Fruit fly (Drosophila melanogaster) whole organism, embryonic: ENCODE data around the gene Naxd.

ENCODE experiments used
- B-H2 ChIP-seq: fragments of 200-800 bp; sonication (Bioruptor generic); optimal IDR thresholded peaks from 2 replicates; lab custom pipeline; 2018; ENCODE audit warnings: missing biosample characterization, mild to moderate bottlenecking, missing genetic modification characterization
- BtbVII ChIP-seq: fragments of 200-800 bp; sonication (Bioruptor generic); optimal IDR thresholded peaks from 3 replicates; lab custom pipeline; 2017; ENCODE audit warnings: missing biosample characterization, mild to moderate bottlenecking, missing genetic modification characterization
- CG10431 ChIP-seq: fragments of 200-800 bp; sonication (Bioruptor generic); optimal IDR thresholded peaks from 3 replicates; lab custom pipeline; 2018; ENCODE audit warnings: missing biosample characterization, mild to moderate bottlenecking, missing genetic modification characterization
- CG11085 ChIP-seq: fragments of 200-800 bp; sonication (Bioruptor generic); IDR thresholded peaks from 2 replicates; pipeline ENCODE4 v1.3.6; 2022; ENCODE audit warnings: missing biosample characterization, missing genetic modification characterization
- CG12236 ChIP-seq: fragments of 200-800 bp; sonication (Bioruptor generic); optimal IDR thresholded peaks from 2 replicates; lab custom pipeline; 2016; ENCODE audit warnings: missing biosample characterization, missing genetic modification characterization
- CG13775 ChIP-seq: fragments of 200-800 bp; sonication (Bioruptor generic); optimal IDR thresholded peaks from 3 replicates; lab custom pipeline; 2017; ENCODE audit warnings: missing biosample characterization, mild to moderate bottlenecking, missing genetic modification characterization
- CG14441 ChIP-seq: fragments of 200-800 bp; sonication (Bioruptor generic); IDR thresholded peaks from 2 replicates; pipeline ENCODE4 v1.3.6; 2022; ENCODE audit warnings: missing biosample characterization, missing genetic modification characterization
- CG14667 ChIP-seq: fragments of 200-800 bp; sonication (Bioruptor generic); IDR thresholded peaks from 2 replicates; pipeline ENCODE4 v1.3.6; 2022; ENCODE audit warnings: missing biosample characterization, missing genetic modification characterization
- CG14965 ChIP-seq: fragments of 200-800 bp; sonication (Bioruptor generic); optimal IDR thresholded peaks from 2 replicates; lab custom pipeline; 2016; ENCODE audit warnings: missing biosample characterization, missing genetic modification characterization, borderline replicate concordance
- CG15011 ChIP-seq: fragments of 200-800 bp; sonication (Bioruptor generic); optimal IDR thresholded peaks from 3 replicates; lab custom pipeline; 2018; ENCODE audit warnings: missing biosample characterization, mild to moderate bottlenecking, missing genetic modification characterization
- CG1602 ChIP-seq: fragments of 200-800 bp; sonication (Bioruptor generic); optimal IDR thresholded peaks from 3 replicates; lab custom pipeline; 2016; ENCODE audit warnings: missing biosample characterization, missing genetic modification characterization
- CG16863 ChIP-seq: fragments of 200-800 bp; sonication (Bioruptor generic); optimal IDR thresholded peaks from 3 replicates; lab custom pipeline; 2016; ENCODE audit warnings: missing biosample characterization, missing genetic modification characterization
- CG2116 ChIP-seq: fragments of 200-800 bp; sonication (Bioruptor generic); optimal IDR thresholded peaks from 3 replicates; lab custom pipeline; 2018; ENCODE audit warnings: missing biosample characterization, mild to moderate bottlenecking, missing genetic modification characterization
- CG2120 ChIP-seq: fragments of 200-800 bp; sonication (Bioruptor generic); optimal IDR thresholded peaks from 3 replicates; lab custom pipeline; 2016; ENCODE audit warnings: missing biosample characterization, missing genetic modification characterization
- CG2199 ChIP-seq: fragments of 200-800 bp; sonication (Bioruptor generic); IDR thresholded peaks from 3 replicates; pipeline ENCODE4 v1.3.6; 2022; ENCODE audit warnings: missing biosample characterization, missing genetic modification characterization
- CG32532 ChIP-seq: fragments of 200-800 bp; sonication (Bioruptor generic); IDR thresholded peaks from 2 replicates; pipeline ENCODE4 v1.3.6; 2022; ENCODE audit warnings: missing biosample characterization, missing genetic modification characterization
- CG33557 ChIP-seq: fragments of 200-800 bp; sonication (Bioruptor generic); optimal IDR thresholded peaks from 2 replicates; lab custom pipeline; 2019; ENCODE audit warnings: missing biosample characterization, mild to moderate bottlenecking, missing genetic modification characterization, moderate library complexity
- CG7987 ChIP-seq: fragments of 200-800 bp; sonication (Bioruptor generic); optimal IDR thresholded peaks from 2 replicates; lab custom pipeline; 2018; ENCODE audit warnings: missing biosample characterization, mild to moderate bottlenecking, missing genetic modification characterization, moderate library complexity
- Dbx ChIP-seq: fragments of 200-800 bp; sonication (Bioruptor generic); IDR thresholded peaks from 3 replicates; pipeline ENCODE4 v1.3.6; 2022; ENCODE audit warnings: missing biosample characterization, missing genetic modification characterization
- Doc3 ChIP-seq: fragments of 200-800 bp; sonication (Bioruptor generic); IDR thresholded peaks from 3 replicates; pipeline ENCODE4 v1.3.6; 2022; ENCODE audit warnings: missing biosample characterization, missing genetic modification characterization; ENCODE audit not compliant: partially characterized antibody
- H15 ChIP-seq: fragments of 200-800 bp; sonication (Bioruptor generic); IDR thresholded peaks from 3 replicates; pipeline ENCODE4 v1.3.6; 2022; ENCODE audit warnings: missing biosample characterization, missing genetic modification characterization
- NK7.1 ChIP-seq: fragments of 200-800 bp; sonication (Bioruptor generic); optimal IDR thresholded peaks from 3 replicates; lab custom pipeline; 2016; ENCODE audit warnings: missing biosample characterization, missing genetic modification characterization
- Ravus ChIP-seq: fragments of 200-800 bp; sonication (Bioruptor generic); IDR thresholded peaks from 2 replicates; pipeline ENCODE4 v1.3.6; 2022; ENCODE audit warnings: missing biosample characterization, missing genetic modification characterization
- Scr ChIP-seq: fragments of 200-800 bp; sonication (Bioruptor generic); IDR thresholded peaks from 2 replicates; pipeline ENCODE4 v1.3.6; 2022; ENCODE audit warnings: missing biosample characterization, missing genetic modification characterization; ENCODE audit not compliant: partially characterized antibody
- Side ChIP-seq: fragments of 200-800 bp; sonication (Bioruptor generic); optimal IDR thresholded peaks from 2 replicates; lab custom pipeline; 2016; ENCODE audit warnings: missing biosample characterization, missing genetic modification characterization
- Sox102F ChIP-seq: fragments of 200-800 bp; sonication (Bioruptor generic); optimal IDR thresholded peaks from 2 replicates; lab custom pipeline; 2018; ENCODE audit warnings: missing biosample characterization, mild to moderate bottlenecking, missing genetic modification characterization, moderate library complexity
- Sry-δ ChIP-seq: fragments of 200-800 bp; sonication (Bioruptor generic); optimal IDR thresholded peaks from 2 replicates; lab custom pipeline; 2016; ENCODE audit warnings: missing biosample characterization, missing genetic modification characterization
- Taf1 ChIP-seq: fragments of 200-800 bp; sonication (Bioruptor generic); IDR thresholded peaks from 2 replicates; pipeline ENCODE4 v1.3.6; 2022; ENCODE audit warnings: missing biosample characterization, missing genetic modification characterization
- Xrp1 ChIP-seq: fragments of 200-800 bp; sonication (Bioruptor generic); IDR thresholded peaks from 2 replicates; pipeline ENCODE4 v1.3.6; 2022; ENCODE audit warnings: missing biosample characterization, missing genetic modification characterization
- ato ChIP-seq: fragments of 200-800 bp; sonication (Bioruptor generic); IDR thresholded peaks from 2 replicates; pipeline ENCODE4 v1.3.6; 2022; ENCODE audit warnings: missing biosample characterization, missing genetic modification characterization; ENCODE audit not compliant: partially characterized antibody
- dimm ChIP-seq: fragments of 200-800 bp; sonication (Bioruptor generic); IDR thresholded peaks from 2 replicates; pipeline ENCODE4 v1.3.6; 2022; ENCODE audit warnings: missing biosample characterization, missing genetic modification characterization
- dmrt99B ChIP-seq: fragments of 200-800 bp; sonication (Bioruptor generic); optimal IDR thresholded peaks from 2 replicates; lab custom pipeline; 2018; ENCODE audit warnings: missing biosample characterization, mild to moderate bottlenecking, missing genetic modification characterization, moderate library complexity
- emc ChIP-seq: fragments of 200-800 bp; sonication (Bioruptor generic); optimal IDR thresholded peaks from 2 replicates; lab custom pipeline; 2016; ENCODE audit warnings: missing biosample characterization, missing genetic modification characterization
- ewg ChIP-seq: fragments of 200-800 bp; sonication (Bioruptor generic); optimal IDR thresholded peaks from 3 replicates; lab custom pipeline; 2017; ENCODE audit warnings: mild to moderate bottlenecking, missing biosample characterization, missing genetic modification reagents, missing genetic modification characterization
- exex ChIP-seq: fragments of 200-800 bp; sonication (Bioruptor generic); optimal IDR thresholded peaks from 4 replicates; lab custom pipeline; 2018; ENCODE audit warnings: missing biosample characterization, mild to moderate bottlenecking, missing genetic modification characterization, moderate library complexity
- gce ChIP-seq: fragments of 200-800 bp; sonication (Bioruptor generic); IDR thresholded peaks from 3 replicates; pipeline ENCODE4 v1.3.6; 2022; ENCODE audit warnings: missing biosample characterization, missing genetic modification characterization
- grau ChIP-seq: fragments of 200-800 bp; optimal IDR thresholded peaks from 3 replicates; lab custom pipeline; 2019; ENCODE audit warnings: missing biosample characterization, mild to moderate bottlenecking, missing genetic modification characterization, moderate library complexity
- hb ChIP-seq: fragments of 200-800 bp; sonication (Bioruptor generic); IDR thresholded peaks from 3 replicates; pipeline ENCODE4 v1.3.6; 2022; ENCODE audit warnings: missing biosample characterization, missing genetic modification characterization; ENCODE audit not compliant: partially characterized antibody
- insv ChIP-seq, 2 experiments: fragments of 200-800 bp; sonication (Bioruptor generic); optimal IDR thresholded peaks; 3 replicates each; lab custom pipeline; 2016 to 2018; ENCODE audit warnings: missing biosample characterization in 2 of 2, missing genetic modification characterization in 2 of 2
- lilli ChIP-seq: fragments of 200-800 bp; sonication (Bioruptor generic); optimal IDR thresholded peaks from 3 replicates; lab custom pipeline; 2016; ENCODE audit warnings: missing biosample characterization, missing genetic modification characterization
- nmo ChIP-seq: fragments of 200-800 bp; sonication (Bioruptor generic); optimal IDR thresholded peaks from 2 replicates; lab custom pipeline; 2018; ENCODE audit warnings: missing biosample characterization, mild to moderate bottlenecking, missing genetic modification characterization, moderate library complexity
- odd ChIP-seq: fragments of 200-800 bp; sonication (Bioruptor generic); optimal IDR thresholded peaks from 2 replicates; lab custom pipeline; 2017; ENCODE audit warnings: missing biosample characterization, mild to moderate bottlenecking, missing genetic modification characterization
- prd ChIP-seq, 3 experiments: fragments of >200 bp in 2 of 3; fragments of 200-800 bp in 1 of 3; sonication (Bioruptor generic) in 1 of 3; optimal IDR thresholded peaks in 2 of 3; IDR thresholded peaks in 1 of 3; 2 replicates in 2 of 3; 3 replicates in 1 of 3; pipeline versions ENCODE4 v1.3.6 to Lab custom; 2017 to 2022; ENCODE audit warnings: missing biosample characterization in 1 of 3, missing genetic modification characterization in 1 of 3
- salm ChIP-seq: fragments of 200-800 bp; sonication (Bioruptor generic); optimal IDR thresholded peaks from 2 replicates; lab custom pipeline; 2018; ENCODE audit warnings: missing biosample characterization, mild to moderate bottlenecking, missing genetic modification characterization
- shn ChIP-seq: fragments of 200-800 bp; sonication (Bioruptor generic); optimal IDR thresholded peaks from 3 replicates; lab custom pipeline; 2016; ENCODE audit warnings: missing biosample characterization, missing genetic modification characterization
- ttk ChIP-seq: fragments of 200-800 bp; sonication (Bioruptor generic); IDR thresholded peaks from 2 replicates; pipeline ENCODE4 v2.1.2; 2022; ENCODE audit warnings: missing biosample characterization, missing genetic modification characterization
- vnd ChIP-seq: fragments of 200-800 bp; sonication (Bioruptor generic); IDR thresholded peaks from 3 replicates; pipeline ENCODE4 v1.3.6; 2022; ENCODE audit warnings: missing biosample characterization, missing genetic modification characterization; ENCODE audit not compliant: partially characterized antibody
- wor ChIP-seq: fragments of 200-800 bp; sonication (Bioruptor generic); IDR thresholded peaks from 2 replicates; pipeline ENCODE4 v1.3.6; 2022; ENCODE audit warnings: missing biosample characterization, missing genetic modification characterization

The Naxd gene

dm6 chr3L:19062472-19063409, 34.8 kb downstream of the Naxd start, which contains the start of the genes Ugt316A1 and Sfxn2 (continued):
- no peak for TF ChIP-seq CG14965 (GFP tag; lab: Kevin White, UChicago)
- TF ChIP-seq emc = no peak
- no peak for TF ChIP-seq CG16863
- peak; percentile 26 for TF ChIP-seq CG2116
- TF ChIP-seq Sox102F (GFP tag; lab: Kevin White, UChicago) = no peak
- TF ChIP-seq grau = peak; percentile 42
- TF ChIP-seq ttk (GFP tag; lab: Robert Waterston, UW) = no peak; the same call in 1 of the 2 replicates
- peak; percentile 35 for TF ChIP-seq CG33557 (GFP tag; lab: Kevin White, UChicago)
- no peak for TF ChIP-seq shn (GFP tag; lab: Kevin White, UChicago)
- no peak for TF ChIP-seq vnd (GFP tag; lab: Robert Waterston, UW)
- no peak for TF ChIP-seq CG12236 (GFP tag; lab: Kevin White, UChicago)
- TF ChIP-seq CG14667 = no peak
- peak; percentile 46 for TF ChIP-seq ewg (GFP tag; lab: Kevin White, UChicago)
- peak; percentile 12 for TF ChIP-seq B-H2 (GFP tag; lab: Kevin White, UChicago)
- no peak for TF ChIP-seq NK7.1 (GFP tag; lab: Kevin White, UChicago)
- 0 out of 2 replicates have a peak, but pooled peaks have one; percentile 20 for TF ChIP-seq Taf1 (GFP tag; lab: Robert Waterston, UW)
- TF ChIP-seq Xrp1 (GFP tag; lab: Robert Waterston, UW) = peak; percentile 34; the same call in 1 of the 2 replicates
- TF ChIP-seq salm = no peak
- no peak for TF ChIP-seq Ravus (GFP tag; lab: Robert Waterston, UW)
- TF ChIP-seq ato (GFP tag; lab: Robert Waterston, UW) = no peak
- TF ChIP-seq CG7987 (GFP tag; lab: Kevin White, UChicago) = no peak
- TF ChIP-seq Sry-δ = peak; percentile 48
- TF ChIP-seq H15 (GFP tag; lab: Robert Waterston, UW) = peak; percentile 38; the same call in 1 of the 3 replicates
- TF ChIP-seq CG1602 (GFP tag; lab: Kevin White, UChicago) = peak; percentile 22
- peak; percentile 14 for TF ChIP-seq BtbVII
- TF ChIP-seq CG10431 = no peak
- peak; percentile 43 to 88 for TF ChIP-seq insv (GFP tag; optimal IDR thresholded peaks at IDR 0.05; lab: Kevin White, UChicago)
- TF ChIP-seq CG2120 (GFP tag; lab: Kevin White, UChicago) = peak; percentile 76
- TF ChIP-seq CG15011 (GFP tag; lab: Kevin White, UChicago) = no peak
- TF ChIP-seq CG14441 (GFP tag; lab: Robert Waterston, UW) = peak; percentile 55
- no peak for TF ChIP-seq hb (GFP tag; lab: Robert Waterston, UW)
- TF ChIP-seq Scr (GFP tag; lab: Robert Waterston, UW) = 0 out of 2 replicates have a peak, but pooled peaks have one; percentile 19
- TF ChIP-seq Side (GFP tag; lab: Kevin White, UChicago) = no peak
- TF ChIP-seq lilli (GFP tag; lab: Kevin White, UChicago) = peak; percentile 75
- TF ChIP-seq CG32532 (GFP tag; lab: Robert Waterston, UW) = no peak
- TF ChIP-seq Doc3 (GFP tag; lab: Robert Waterston, UW) = no peak

- TF ChIP-seq wor (GFP tag; lab: Robert Waterston, UW) = no peak
- 0 out of 3 replicates have a peak, but pooled peaks have one; percentile 36 for TF ChIP-seq Dbx (GFP tag; lab: Robert Waterston, UW)
- TF ChIP-seq exex = no peak
- TF ChIP-seq prd (optimal IDR thresholded peaks at IDR 0.05; lab: Kevin White, UChicago) = no peak
- TF ChIP-seq prd (GFP tag; IDR thresholded peaks at IDR 0.05; lab: Robert Waterston, UW) = peak; percentile 37; the same call in 1 of the 3 replicates
- no peak for TF ChIP-seq dmrt99B (tag; lab: Kevin White, UChicago)
- 0 out of 2 replicates have a peak, but pooled peaks have one; percentile 7 for TF ChIP-seq CG11085
- no peak for TF ChIP-seq dimm (GFP tag; lab: Robert Waterston, UW)
- TF ChIP-seq CG2199 (GFP tag; lab: Robert Waterston, UW) = 0 out of 3 replicates have a peak, but pooled peaks have one; percentile 39
- TF ChIP-seq odd (GFP tag; lab: Kevin White, UChicago) = no peak
- 0 out of 3 replicates have a peak, but pooled peaks have one; percentile 22 for TF ChIP-seq hb (GFP tag; lab: Robert Waterston, UW)
- TF ChIP-seq nmo (GFP tag; lab: Kevin White, UChicago) = no peak
- 0 out of 3 replicates have a peak, but pooled peaks have one; percentile 8 for TF ChIP-seq gce
- peak; percentile 91 for TF ChIP-seq CG13775 (GFP tag; lab: Kevin White, UChicago)
Observed at dm6 chr3L:19058824-19059223, 38.7 kb downstream of the Naxd start.
